Worm (Caenorhabditis elegans) whole organism, late embryonic: ENCODE measurements around the gene K09E2.1.

Experiments used
- ceh-22 ChIP-seq: sonication (generic microtip); optimal IDR thresholded peaks from 2 replicates; lab custom pipeline; 2017; ENCODE audit warnings: missing biosample characterization, missing genetic modification characterization
- ceh-24 ChIP-seq: sonication (generic microtip); optimal IDR thresholded peaks from 2 replicates; lab custom pipeline; 2016; ENCODE audit warnings: mild to moderate bottlenecking, missing genetic modification characterization, missing compliant biosample characterization
- ceh-45 ChIP-seq: fragments of 200-800 bp; sonication (Bioruptor generic); IDR thresholded peaks from 2 replicates; pipeline ENCODE4 v1.3.6; 2022; ENCODE audit warnings: missing genetic modification reagents, missing genetic modification characterization, missing compliant biosample characterization
- elt-2 ChIP-seq: sonication (generic microtip); optimal IDR thresholded peaks from 2 replicates; lab custom pipeline; 2016; ENCODE audit warnings: missing genetic modification reagents, missing genetic modification characterization, missing compliant biosample characterization
- fkh-10 ChIP-seq: fragments of 150-350 bp; optimal IDR thresholded peaks from 2 replicates; lab custom pipeline; 2014; ENCODE audit warnings: missing biosample characterization, missing genetic modification reagents, missing genetic modification characterization
- nfya-1 ChIP-seq: sonication (generic microtip); optimal IDR thresholded peaks from 2 replicates; lab custom pipeline; 2017; ENCODE audit warnings: missing genetic modification characterization, mild to moderate bottlenecking, missing compliant biosample characterization, antibody characterized with exemption, moderate library complexity
- odd-2 ChIP-seq: sonication (generic microtip); optimal IDR thresholded peaks from 2 replicates; lab custom pipeline; 2017; ENCODE audit warnings: antibody characterized with exemption, mild to moderate bottlenecking, missing genetic modification characterization, missing compliant biosample characterization
- pat-9 ChIP-seq: fragments of 200-800 bp; sonication (Bioruptor generic); optimal IDR thresholded peaks from 2 replicates; lab custom pipeline; 2018; ENCODE audit warnings: mild to moderate bottlenecking, missing genetic modification characterization, moderate library complexity, missing compliant biosample characterization
- pha-4 ChIP-seq: fragments of 150-350 bp; optimal IDR thresholded peaks from 2 replicates; lab custom pipeline; 2018; ENCODE audit warnings: missing biosample characterization, missing genetic modification reagents, missing genetic modification characterization
- ttx-3 ChIP-seq: sonication (generic microtip); optimal IDR thresholded peaks from 2 replicates; lab custom pipeline; 2016; ENCODE audit warnings: missing genetic modification reagents, missing genetic modification characterization, missing compliant biosample characterization
- ztf-16 ChIP-seq: sonication (generic microtip); optimal IDR thresholded peaks from 2 replicates; lab custom pipeline; 2017; ENCODE audit warnings: missing genetic modification characterization, missing compliant biosample characterization

ce11 chrX:8674514-8674913, 7.2 kb upstream of the K09E2.1 start:
- TF ChIP-seq nfya-1 (tag; lab: Kevin White, UChicago) (no peak), ceh-45 (GFP tag; lab: Robert Waterston, UW) (no peak), elt-2 (tag; lab: Kevin White, UChicago) (no peak), ztf-16 (tag; lab: Kevin White, UChicago) (no peak), ttx-3 (tag; lab: Kevin White, UChicago) (no peak), pha-4 (no peak), pat-9 (tag; lab: Kevin White, UChicago) (no peak), fkh-10 (GFP tag; lab: Kevin White, UChicago) (no peak), ceh-22 (tag; lab: Kevin White, UChicago) (no peak), ceh-24 (tag; lab: Kevin White, UChicago) (no peak), odd-2 (tag; lab: Kevin White, UChicago) (no peak)
